Worm (Caenorhabditis elegans): Measurements from ENCODE around the gene srw-129.

- TF ChIP-seq cog-1 (tag; optimal IDR thresholded peaks at IDR 0.05) (no peak), med-1 (GFP tag; optimal IDR thresholded peaks at IDR 0.05; ENCODE audit: insufficient read depth) (no peak), ztf-29 (GFP tag; IDR thresholded peaks at IDR 0.05) (no peak), T22C8.4 (GFP tag; IDR thresholded peaks at IDR 0.05) (no peak), ref-1 (GFP tag; conservative IDR thresholded peaks at IDR 0.05) (no peak)
Measured at ce11 chrV:2945602-2946001, 26.1 kb upstream of the srw-129 start, which contains the start of gene srh-87.
